Worm (Caenorhabditis elegans): ENCODE data around the gene gst-21.
A peak's percentile ranks its signal among the peaks of the same experiment; 100 is the strongest.

The gst-21 gene

ce11 chrV:1701584-1702101 lies 30.2 kb downstream of the gst-21 start, which contains the start of gene srw-90:
Gene srw-90, plus strand, starts transcription at chrV:1702051.
- TF ChIP-seq K11D2.4 (GFP tag; IDR thresholded peaks at IDR 0.05) (no peak), F57A8.1 (GFP tag; optimal IDR thresholded peaks at IDR 0.05) (no peak), T26A5.8 (tag; optimal IDR thresholded peaks at IDR 0.05) (no peak), let-526 (GFP tag; IDR thresholded peaks at IDR 0.05) (no peak), pha-4 (tag; optimal IDR thresholded peaks at IDR 0.05) (no peak), F55B11.4 (tag; optimal IDR thresholded peaks at IDR 0.05; ENCODE audit: borderline replicate concordance, insufficient read depth) (no peak), xnd-1 (tag; optimal IDR thresholded peaks at IDR 0.05) (peak; percentile 45), bed-1 (GFP tag; IDR thresholded peaks at IDR 0.05) (no peak), Y67H2A.10 (GFP tag; conservative IDR thresholded peaks at IDR 0.05) (no peak), rcor-1 (GFP tag; IDR thresholded peaks at IDR 0.05) (no peak), mes-4 (tag; optimal IDR thresholded peaks at IDR 0.05) (no peak), attf-5 (GFP tag; optimal IDR thresholded peaks at IDR 0.05) (no peak), die-1 (tag; optimal IDR thresholded peaks at IDR 0.05) (no peak), F37B4.10 (GFP tag; IDR thresholded peaks at IDR 0.05) (no peak), madf-3 (GFP tag; IDR thresholded peaks at IDR 0.05) (no peak), Y53F4B.3 (GFP tag; IDR thresholded peaks at IDR 0.05) (no peak), D2030.7 (GFP tag; IDR thresholded peaks at IDR 0.05) (no peak), Y56A3A.18 (GFP tag; IDR thresholded peaks at IDR 0.05) (no peak), madf-6 (GFP tag; IDR thresholded peaks at IDR 0.05) (peak; percentile 72), F33H1.4 (GFP tag; IDR thresholded peaks at IDR 0.05) (peak; percentile 73), lsl-1 (GFP tag; optimal IDR thresholded peaks at IDR 0.05) (peak; percentile 85), repo-1 (tag; optimal IDR thresholded peaks at IDR 0.05) (no peak), hlh-26 (GFP tag; conservative IDR thresholded peaks at IDR 0.05) (no peak), nfya-1 (tag; optimal IDR thresholded peaks at IDR 0.05; ENCODE audit: borderline replicate concordance, insufficient read depth) (no peak), hmg-20 (GFP tag; IDR thresholded peaks at IDR 0.05) (no peak), snpc-4 (GFP tag; optimal IDR thresholded peaks at IDR 0.05) (no peak), snpc-4 (tag; optimal IDR thresholded peaks at IDR 0.05) (no peak), rpc-1 (optimal IDR thresholded peaks at IDR 0.05) (no peak), rpc-1 (tag; optimal IDR thresholded peaks at IDR 0.05) (no peak), cebp-2 (GFP tag; IDR thresholded peaks at IDR 0.05) (no peak), nfyb-1 (GFP tag; IDR thresholded peaks at IDR 0.05) (no peak), ekl-4 (GFP tag; IDR thresholded peaks at IDR 0.05) (no peak), mel-28 (tag; optimal IDR thresholded peaks at IDR 0.05; ENCODE audit: borderline replicate concordance) (no peak)

- TF ChIP-seq dpff-1 (tag; optimal IDR thresholded peaks at IDR 0.05), result no peak
- peak; percentile 89 for TF ChIP-seq zfh-2 (GFP tag; conservative IDR thresholded peaks at IDR 0.05)
- peak; percentile 78 for TF ChIP-seq egrh-3 (GFP tag; IDR thresholded peaks at IDR 0.05)
- TF ChIP-seq attf-6 (GFP tag; IDR thresholded peaks at IDR 0.05), result 0 out of 2 replicates have a peak, but pooled peaks have one; percentile 25
Observed at ce11 chrV:1699228-1699795, 32.5 kb downstream of the gst-21 start.

- peak; percentile 79 for TF ChIP-seq zfh-2 (GFP tag; conservative IDR thresholded peaks at IDR 0.05)
- no peak for TF ChIP-seq let-526 (GFP tag; IDR thresholded peaks at IDR 0.05)
- peak; percentile 49; the same call in 1 of the 2 replicates for TF ChIP-seq egrh-3 (GFP tag; IDR thresholded peaks at IDR 0.05)
- no peak for TF ChIP-seq let-607 (tag; optimal IDR thresholded peaks at IDR 0.05)
Observed at ce11 chrV:1698400-1698799, 33.4 kb downstream of the gst-21 start.
